Fruit fly (Drosophila melanogaster) whole organism, wandering third instar larva: ENCODE data around the gene CG18748.

Source experiments
- CrebA ChIP-seq: fragments of 200-800 bp; sonication (Bioruptor generic); optimal IDR thresholded peaks from 2 replicates; lab custom pipeline; 2016; ENCODE audit warnings: missing biosample characterization, mild to moderate bottlenecking, missing genetic modification characterization, borderline replicate concordance
- GATAd ChIP-seq: sonication (Bioruptor generic); optimal IDR thresholded peaks from 2 replicates; lab custom pipeline; 2016; ENCODE audit warnings: missing biosample characterization, missing genetic modification characterization
- N ChIP-seq: fragments of >200 bp; optimal IDR thresholded peaks from 2 replicates; lab custom pipeline; 2018; ENCODE audit warnings: missing biosample characterization, missing external identifiers, missing genetic modification characterization
- br ChIP-seq: fragments of 200-800 bp; sonication (Bioruptor generic); optimal IDR thresholded peaks from 2 replicates; lab custom pipeline; 2016; ENCODE audit warnings: missing biosample characterization, missing genetic modification characterization
- dsf ChIP-seq: sonication (Bioruptor generic); optimal IDR thresholded peaks from 2 replicates; lab custom pipeline; 2016; ENCODE audit warnings: missing biosample characterization, missing genetic modification characterization, borderline replicate concordance
- ey ChIP-seq: fragments of 200-800 bp; sonication (Bioruptor generic); optimal IDR thresholded peaks from 2 replicates; lab custom pipeline; 2016; ENCODE audit warnings: missing biosample characterization, missing genetic modification characterization
- sage ChIP-seq: fragments of 200-800 bp; sonication (Bioruptor generic); optimal IDR thresholded peaks from 2 replicates; lab custom pipeline; 2016; ENCODE audit warnings: missing biosample characterization, mild to moderate bottlenecking, missing genetic modification characterization
- tai ChIP-seq: sonication (Bioruptor generic); optimal IDR thresholded peaks from 2 replicates; lab custom pipeline; 2016; ENCODE audit warnings: missing biosample characterization, missing genetic modification characterization

- TF ChIP-seq br (GFP tag; lab: Kevin White, UChicago): no peak
- TF ChIP-seq dsf (GFP tag; lab: Kevin White, UChicago): no peak
- TF ChIP-seq sage (GFP tag; lab: Kevin White, UChicago): no peak
- TF ChIP-seq CrebA (GFP tag; lab: Kevin White, UChicago): no peak
- no peak for TF ChIP-seq N (GFP tag; lab: Kevin White, UChicago)
- TF ChIP-seq ey (GFP tag; lab: Kevin White, UChicago): no peak
- TF ChIP-seq GATAd (GFP tag; lab: Kevin White, UChicago): no peak
- no peak for TF ChIP-seq tai (GFP tag; lab: Kevin White, UChicago)
Measured at dm6 chr3R:7802693-7803092, 15.0 kb upstream of the CG18748 start, which contains the start of gene CG3014.
